Fruit fly (Drosophila melanogaster) S2 (cell line): ENCODE data around the gene jigr1.

Source experiments
- CG8478 ChIP-seq: fragments of >200 bp; optimal IDR thresholded peaks from 2 replicates; lab custom pipeline; 2018
- CTCF ChIP-seq, 2 experiments: fragments of >200 bp; optimal IDR thresholded peaks; 2 replicates each; lab custom pipeline; 2018

- no peak for TF ChIP-seq CTCF (optimal IDR thresholded peaks at IDR 0.05; lab: Kevin White, UChicago)
- TF ChIP-seq CG8478, result no peak
Measured at dm6 chr3R:25633865-25634460, 3.7 kb upstream of the jigr1 start.
